Worm (Caenorhabditis elegans) whole organism, L1 larva: ENCODE data around the gene slc-28.1.

Source experiments
- ama-1 ChIP-seq: fragments of 150-350 bp; optimal IDR thresholded peaks from 2 replicates; lab custom pipeline; 2014
- blmp-1 ChIP-seq: fragments of 150-350 bp; optimal IDR thresholded peaks from 2 replicates; lab custom pipeline; 2014; ENCODE audit warnings: missing biosample characterization, missing genetic modification characterization
- ceh-82 ChIP-seq, 3 experiments: fragments of 150-350 bp in 1 of 3; sonication (generic microtip) in 2 of 3; optimal IDR thresholded peaks; 2 replicates each; lab custom pipeline; 2014 to 2017; ENCODE audit warnings: missing biosample characterization in 3 of 3, missing genetic modification characterization in 3 of 3
- elt-2 ChIP-seq: sonication (generic microtip); optimal IDR thresholded peaks from 2 replicates; lab custom pipeline; 2016; ENCODE audit warnings: missing genetic modification characterization, mild to moderate bottlenecking, inconsistent platforms, missing compliant biosample characterization, missing genetic modification reagents
- lsy-2 ChIP-seq, 2 experiments: fragments of 150-350 bp; optimal IDR thresholded peaks; 2 replicates each; lab custom pipeline; 2014; ENCODE audit warnings: missing biosample characterization in 2 of 2, missing genetic modification characterization in 2 of 2
- mdl-1 ChIP-seq, 2 experiments: fragments of 150-350 bp; optimal IDR thresholded peaks; 2 replicates each; lab custom pipeline; 2014 to 2017; ENCODE audit warnings: missing biosample characterization in 2 of 2, missing genetic modification characterization in 2 of 2, inconsistent platforms in 1 of 2
- nhr-12 ChIP-seq: sonication (generic microtip); optimal IDR thresholded peaks from 2 replicates; lab custom pipeline; 2017; ENCODE audit warnings: missing biosample characterization, missing genetic modification characterization
- nhr-28 ChIP-seq: fragments of 150-350 bp; optimal IDR thresholded peaks from 2 replicates; lab custom pipeline; 2014; ENCODE audit warnings: missing biosample characterization, missing genetic modification characterization
- snpc-4 ChIP-seq: fragments of 150-350 bp; optimal IDR thresholded peaks from 2 replicates; lab custom pipeline; 2014; ENCODE audit warnings: missing biosample characterization, missing genetic modification characterization
- swsn-7 ChIP-seq: sonication (generic microtip); optimal IDR thresholded peaks from 2 replicates; lab custom pipeline; 2016; ENCODE audit warnings: missing genetic modification characterization, missing compliant biosample characterization
- unc-98 ChIP-seq: fragments of 200-800 bp; sonication (Bioruptor generic); IDR thresholded peaks from 2 replicates; pipeline ENCODE4 v1.3.6; 2022; ENCODE audit warnings: missing genetic modification characterization, missing compliant biosample characterization
- vab-15 ChIP-seq: sonication (generic microtip); optimal IDR thresholded peaks from 2 replicates; lab custom pipeline; 2017; ENCODE audit warnings: missing genotype, mild to moderate bottlenecking, missing genetic modification characterization, missing compliant biosample characterization

- TF ChIP-seq mdl-1 (tag; optimal IDR thresholded peaks at IDR 0.05; lab: Kevin White, UChicago) (no peak), nhr-28 (tag; lab: Kevin White, UChicago) (no peak), elt-2 (tag; lab: Kevin White, UChicago) (no peak), blmp-1 (tag; lab: Kevin White, UChicago) (no peak), lsy-2 (tag; optimal IDR thresholded peaks at IDR 0.05; lab: Kevin White, UChicago) (no peak), ama-1 (lab: Kevin White, UChicago) (no peak), nhr-12 (tag; lab: Kevin White, UChicago) (no peak), swsn-7 (tag; lab: Kevin White, UChicago) (no peak), snpc-4 (no peak), unc-98 (no peak), ceh-82 (tag; optimal IDR thresholded peaks at IDR 0.05; lab: Kevin White, UChicago) (no peak), vab-15 (tag; lab: Kevin White, UChicago) (no peak)
These were observed 16.7 kb downstream of the slc-28.1 start, which contains the start of gene srbc-30 for ce11 chrV:3480346-3480745.
